Worm (Caenorhabditis elegans) whole organism, L3 larva: ENCODE results near the gene C07A12.18.
A peak's percentile ranks its signal among the peaks of the same experiment; 100 is the strongest.

Experiments used
- ZK546.5 ChIP-seq: sonication (generic microtip); optimal IDR thresholded peaks from 2 replicates; lab custom pipeline; 2017; ENCODE audit warnings: missing biosample characterization, missing genetic modification characterization
- aly-2 ChIP-seq: fragments of 150-350 bp; optimal IDR thresholded peaks from 2 replicates; lab custom pipeline; 2014; ENCODE audit warnings: missing biosample characterization, missing genetic modification characterization
- ama-1 ChIP-seq: fragments of 150-350 bp; optimal IDR thresholded peaks from 2 replicates; lab custom pipeline; 2018
- ceh-16 ChIP-seq: sonication (generic microtip); optimal IDR thresholded peaks from 2 replicates; lab custom pipeline; 2017; ENCODE audit warnings: missing biosample characterization, missing genetic modification characterization
- ceh-28 ChIP-seq: fragments of 150-350 bp; optimal IDR thresholded peaks from 2 replicates; lab custom pipeline; 2014; ENCODE audit warnings: missing biosample characterization, missing genetic modification reagents, missing genetic modification characterization
- ceh-82 ChIP-seq: fragments of 150-350 bp; optimal IDR thresholded peaks from 2 replicates; lab custom pipeline; 2014; ENCODE audit warnings: missing biosample characterization, missing genetic modification characterization
- ceh-9 ChIP-seq: sonication (generic microtip); optimal IDR thresholded peaks from 2 replicates; lab custom pipeline; 2018; ENCODE audit warnings: missing biosample characterization, missing genetic modification characterization
- daf-12 ChIP-seq: fragments of 150-350 bp; optimal IDR thresholded peaks from 2 replicates; lab custom pipeline; 2014; ENCODE audit warnings: missing biosample characterization, missing genetic modification reagents, missing genetic modification characterization
- egl-27 ChIP-seq: sonication (generic microtip); optimal IDR thresholded peaks from 4 replicates; lab custom pipeline; 2017; ENCODE audit warnings: missing biosample characterization, missing genetic modification reagents, missing genetic modification characterization
- elt-1 ChIP-seq: fragments of 150-350 bp; optimal IDR thresholded peaks from 2 replicates; lab custom pipeline; 2014; ENCODE audit warnings: missing biosample characterization, missing genetic modification characterization
- elt-2 ChIP-seq: sonication (generic microtip); optimal IDR thresholded peaks from 2 replicates; lab custom pipeline; 2016; ENCODE audit warnings: missing genetic modification reagents, mild to moderate bottlenecking, missing genetic modification characterization, missing compliant biosample characterization
- elt-3 ChIP-seq, 3 experiments: fragments of 150-350 bp in 1 of 3; sonication (generic microtip) in 2 of 3; optimal IDR thresholded peaks; 2 replicates in 2 of 3; 4 replicates in 1 of 3; lab custom pipeline; 2014 to 2017; ENCODE audit warnings: missing biosample characterization in 3 of 3, missing genetic modification characterization in 3 of 3
- eor-1 ChIP-seq, 2 experiments: fragments of 150-350 bp; optimal IDR thresholded peaks; 2 replicates each; lab custom pipeline; 2014 to 2018; ENCODE audit warnings: missing biosample characterization in 2 of 2, missing genetic modification characterization in 2 of 2
- fkh-10 ChIP-seq: sonication (generic microtip); optimal IDR thresholded peaks from 2 replicates; lab custom pipeline; 2017; ENCODE audit warnings: missing biosample characterization, missing genetic modification reagents, missing genetic modification characterization
- fos-1 ChIP-seq: fragments of 150-350 bp; optimal IDR thresholded peaks from 2 replicates; lab custom pipeline; 2014; ENCODE audit warnings: missing biosample characterization, missing genetic modification characterization
- hmg-11 ChIP-seq: sonication (generic microtip); optimal IDR thresholded peaks from 2 replicates; lab custom pipeline; 2016; ENCODE audit warnings: missing genetic modification characterization, missing compliant biosample characterization
- jun-1 ChIP-seq: fragments of 150-350 bp; optimal IDR thresholded peaks from 2 replicates; lab custom pipeline; 2014; ENCODE audit warnings: missing biosample characterization, missing genetic modification reagents, missing genetic modification characterization
- lin-15B ChIP-seq: fragments of 150-350 bp; optimal IDR thresholded peaks from 2 replicates; lab custom pipeline; 2014; ENCODE audit warnings: missing biosample characterization, missing genetic modification characterization
- lin-39 ChIP-seq: fragments of 150-350 bp; optimal IDR thresholded peaks from 2 replicates; lab custom pipeline; 2018; ENCODE audit warnings: missing biosample characterization, missing genetic modification reagents, missing genetic modification characterization
- lsy-12 ChIP-seq: sonication (generic microtip); optimal IDR thresholded peaks from 2 replicates; lab custom pipeline; 2016; ENCODE audit warnings: mild to moderate bottlenecking, missing genetic modification characterization, missing compliant biosample characterization
- mml-1 ChIP-seq: fragments of 150-350 bp; sonication (generic microtip); optimal IDR thresholded peaks from 3 replicates; lab custom pipeline; 2014; ENCODE audit warnings: missing biosample characterization, missing genetic modification characterization
- nfya-1 ChIP-seq: sonication (generic microtip); optimal IDR thresholded peaks from 2 replicates; lab custom pipeline; 2017; ENCODE audit warnings: missing genetic modification characterization, mild to moderate bottlenecking, missing compliant biosample characterization, antibody characterized with exemption, moderate library complexity; ENCODE audit not compliant: insufficient read depth
- nhr-11 ChIP-seq: fragments of 150-350 bp; optimal IDR thresholded peaks from 2 replicates; lab custom pipeline; 2014; ENCODE audit warnings: missing biosample characterization, missing genetic modification characterization
- nhr-12 ChIP-seq: fragments of 150-350 bp; optimal IDR thresholded peaks from 2 replicates; lab custom pipeline; 2014; ENCODE audit warnings: missing biosample characterization, missing genetic modification characterization
- nhr-23 ChIP-seq: fragments of 150-350 bp; optimal IDR thresholded peaks from 2 replicates; lab custom pipeline; 2014; ENCODE audit warnings: missing biosample characterization, missing genetic modification reagents, missing genetic modification characterization
- nhr-237 ChIP-seq: fragments of 150-350 bp; optimal IDR thresholded peaks from 2 replicates; lab custom pipeline; 2014; ENCODE audit warnings: missing biosample characterization, missing genetic modification characterization
- nhr-25 ChIP-seq: sonication (generic microtip); optimal IDR thresholded peaks from 2 replicates; lab custom pipeline; 2017; ENCODE audit warnings: missing biosample characterization, missing genetic modification characterization
- nhr-43 ChIP-seq: sonication (generic microtip); optimal IDR thresholded peaks from 2 replicates; lab custom pipeline; 2016; ENCODE audit warnings: mild to moderate bottlenecking, missing genetic modification characterization, missing compliant biosample characterization; ENCODE audit not compliant: poor library complexity, severe bottlenecking
- nhr-67 ChIP-seq: fragments of 150-350 bp; optimal IDR thresholded peaks from 2 replicates; lab custom pipeline; 2014; ENCODE audit warnings: missing biosample characterization, missing genetic modification characterization
- nhr-76 ChIP-seq: fragments of 150-350 bp; sonication (generic microtip); optimal IDR thresholded peaks from 5 replicates; lab custom pipeline; 2014; ENCODE audit warnings: missing biosample characterization, missing genetic modification characterization
- nhr-77 ChIP-seq: fragments of 150-350 bp; optimal IDR thresholded peaks from 2 replicates; lab custom pipeline; 2014; ENCODE audit warnings: missing biosample characterization, missing genetic modification characterization
- pha-4 ChIP-seq: fragments of 150-350 bp; optimal IDR thresholded peaks from 2 replicates; lab custom pipeline; 2014; ENCODE audit warnings: missing biosample characterization, missing genetic modification reagents, missing genetic modification characterization
- pqm-1 ChIP-seq: fragments of 150-350 bp; optimal IDR thresholded peaks from 2 replicates; lab custom pipeline; 2017; ENCODE audit warnings: missing biosample characterization, missing genetic modification characterization, inconsistent platforms
- sea-2 ChIP-seq: fragments of 150-350 bp; sonication (generic microtip); optimal IDR thresholded peaks from 4 replicates; lab custom pipeline; 2014; ENCODE audit warnings: missing biosample characterization, missing genetic modification reagents, missing genetic modification characterization
- skn-1 ChIP-seq: fragments of 150-350 bp; optimal IDR thresholded peaks from 2 replicates; lab custom pipeline; 2014; ENCODE audit warnings: missing biosample characterization, missing genetic modification characterization
- unc-39 ChIP-seq: sonication (generic microtip); optimal IDR thresholded peaks from 4 replicates; lab custom pipeline; 2017; ENCODE audit warnings: missing biosample characterization, missing genetic modification characterization
- unc-62 ChIP-seq: fragments of 150-350 bp; sonication (generic microtip); optimal IDR thresholded peaks from 4 replicates; lab custom pipeline; 2014; ENCODE audit warnings: missing biosample characterization, missing genetic modification reagents, missing genetic modification characterization
- zag-1 ChIP-seq: fragments of 150-350 bp; optimal IDR thresholded peaks from 2 replicates; lab custom pipeline; 2014; ENCODE audit warnings: missing biosample characterization, missing genetic modification characterization
- ztf-11 ChIP-seq: fragments of 150-350 bp; optimal IDR thresholded peaks from 2 replicates; lab custom pipeline; 2014; ENCODE audit warnings: missing biosample characterization, missing genetic modification characterization
- ztf-4 ChIP-seq: fragments of 150-350 bp; optimal IDR thresholded peaks from 2 replicates; lab custom pipeline; 2014; ENCODE audit warnings: missing biosample characterization, missing genetic modification characterization

Gene C07A12.18

DNA sequence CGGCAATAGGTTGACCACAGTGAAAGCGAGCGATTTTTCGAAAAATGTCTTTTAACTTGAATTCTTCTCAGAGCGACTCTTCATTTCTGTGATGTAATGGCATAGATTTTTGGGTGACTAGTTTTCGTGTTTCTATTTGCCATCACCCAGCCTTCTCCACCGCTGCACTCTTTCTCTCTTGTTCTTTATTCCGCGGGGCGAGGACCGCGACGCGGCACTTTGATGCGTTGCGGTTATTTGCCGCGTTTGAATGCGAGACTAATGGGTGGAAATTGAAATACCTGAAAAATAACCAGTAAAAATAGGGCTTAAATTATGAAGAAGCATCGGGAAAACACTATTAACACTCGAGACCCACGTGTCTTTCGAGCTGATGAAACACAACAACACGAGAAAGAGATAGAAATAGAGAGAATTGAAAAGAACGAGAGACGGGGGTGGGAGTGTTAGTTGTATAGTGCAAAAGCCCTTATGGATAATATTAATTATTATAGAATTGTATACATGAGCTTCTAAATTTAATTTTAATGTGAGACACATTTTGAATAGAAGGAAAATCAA is 45.5 kb downstream of the C07A12.18 start, which contains the start of gene dgk-2:
TSS of gene dgk-2 (minus strand) at position 281 of the 561 bp plus-strand sequence.
- peak; percentile 61 for TF ChIP-seq pha-4
- peak; percentile 65 for TF ChIP-seq hmg-11 (tag; lab: Kevin White, UChicago)
- TF ChIP-seq nhr-23 (tag; lab: Kevin White, UChicago) = no peak
- no peak for TF ChIP-seq fkh-10 (GFP tag; lab: Kevin White, UChicago)
- TF ChIP-seq egl-27 (tag; lab: Kevin White, UChicago) = no peak
- TF ChIP-seq unc-39 (tag; lab: Kevin White, UChicago) = no peak
- peak; percentile 32 for TF ChIP-seq nfya-1 (tag; lab: Kevin White, UChicago)
- no peak for TF ChIP-seq skn-1 (tag; lab: Kevin White, UChicago)
- no peak for TF ChIP-seq ztf-11 (tag; lab: Kevin White, UChicago)
- peak; percentile 35 for TF ChIP-seq ama-1 (lab: Kevin White, UChicago)

- TF ChIP-seq pha-4 (peak; percentile 50), fos-1 (tag; lab: Kevin White, UChicago) (no peak)
Observed at ce11 chrX:4503259-4503658, 46.4 kb downstream of the C07A12.18 start.

- TF ChIP-seq unc-39 (tag; lab: Kevin White, UChicago) (no peak), nhr-77 (tag; lab: Kevin White, UChicago) (no peak), aly-2 (tag; lab: Kevin White, UChicago) (no peak), elt-2 (peak; percentile 56), nhr-25 (tag; lab: Kevin White, UChicago) (no peak), elt-1 (no peak), lin-15B (no peak), zag-1 (tag; lab: Kevin White, UChicago) (no peak), pha-4 (peak; percentile 7), ama-1 (lab: Kevin White, UChicago) (no peak), ceh-82 (tag; lab: Kevin White, UChicago) (no peak), pqm-1 (tag; lab: Kevin White, UChicago) (no peak), fkh-10 (GFP tag; lab: Kevin White, UChicago) (no peak), ZK546.5 (tag; lab: Kevin White, UChicago) (no peak), nhr-11 (tag; lab: Kevin White, UChicago) (no peak)
- TF ChIP-seq, all 47 proteins: peak for 2
Observed at ce11 chrX:4502039-4502438, 47.7 kb downstream of the C07A12.18 start.

DNA sequence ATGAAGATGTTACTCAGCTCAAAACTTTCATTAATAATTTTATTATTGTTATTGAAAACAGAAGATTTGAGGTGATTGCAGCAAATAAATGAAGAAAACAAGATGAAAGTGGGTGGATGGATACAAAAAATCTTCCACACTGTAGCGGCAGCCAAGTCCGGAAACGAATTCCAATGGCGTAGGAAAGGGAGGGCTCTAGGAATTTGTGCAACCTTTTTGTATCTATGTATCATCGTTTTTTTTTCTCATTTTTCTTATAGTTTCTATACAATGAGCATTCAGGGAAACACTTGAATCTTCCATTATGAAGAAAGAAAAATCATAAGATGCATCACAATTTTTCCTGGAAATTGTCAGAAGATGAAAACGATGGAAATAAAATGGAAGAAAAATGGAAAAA is 49.2 kb downstream of the C07A12.18 start:
- no peak for TF ChIP-seq ceh-9
- no peak for TF ChIP-seq lsy-12 (tag; lab: Kevin White, UChicago)
- no peak for TF ChIP-seq unc-39 (tag; lab: Kevin White, UChicago)
- TF ChIP-seq egl-27 (tag; lab: Kevin White, UChicago) = no peak
- no peak for TF ChIP-seq nhr-11 (tag; lab: Kevin White, UChicago)
- no peak for TF ChIP-seq lin-15B
- TF ChIP-seq jun-1 (tag; lab: Kevin White, UChicago) = no peak
- no peak for TF ChIP-seq fkh-10 (GFP tag; lab: Kevin White, UChicago)
- TF ChIP-seq nhr-23 (tag; lab: Kevin White, UChicago) = no peak
- TF ChIP-seq pha-4 = no peak
- no peak for TF ChIP-seq ztf-4 (tag; lab: Kevin White, UChicago)
- no peak for TF ChIP-seq nhr-12
- TF ChIP-seq nhr-67 (tag; lab: Kevin White, UChicago) = no peak
- TF ChIP-seq nhr-77 (tag; lab: Kevin White, UChicago) = no peak
- TF ChIP-seq mml-1 = no peak
- TF ChIP-seq eor-1 (tag; optimal IDR thresholded peaks at IDR 0.05; lab: Kevin White, UChicago) = no peak
- TF ChIP-seq unc-62 (GFP tag; lab: Kevin White, UChicago) = no peak
- TF ChIP-seq sea-2 = no peak
- TF ChIP-seq daf-12 = no peak

DNA sequence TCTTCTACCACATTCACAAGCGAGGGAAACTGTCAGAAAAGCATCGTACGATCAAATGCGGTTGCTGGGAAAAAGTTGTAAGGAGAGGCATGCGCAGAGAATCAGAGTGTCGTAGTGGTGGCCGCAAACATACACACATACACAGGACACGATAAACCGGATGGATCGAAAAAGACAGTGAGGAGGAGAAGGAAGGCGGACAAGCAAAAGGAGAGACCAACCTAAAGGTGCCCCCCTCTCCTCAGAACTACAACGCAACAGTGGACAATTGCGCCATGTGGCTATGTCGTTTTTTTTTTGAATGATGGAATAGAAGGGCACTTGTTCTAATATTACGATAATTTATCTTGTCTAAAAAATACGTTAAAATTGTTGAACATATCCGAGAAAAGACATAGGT is 51.2 kb downstream of the C07A12.18 start:
- TF ChIP-seq pqm-1 (tag; lab: Kevin White, UChicago) = no peak
- TF ChIP-seq elt-1 = no peak
- TF ChIP-seq ceh-28 = no peak
- TF ChIP-seq nhr-76 (tag; lab: Kevin White, UChicago) = no peak
- no peak for TF ChIP-seq nfya-1 (tag; lab: Kevin White, UChicago)
- TF ChIP-seq unc-39 (tag; lab: Kevin White, UChicago) = no peak
- peak; percentile 29 for TF ChIP-seq nhr-23 (tag; lab: Kevin White, UChicago)
- TF ChIP-seq pha-4 = no peak
- TF ChIP-seq nhr-12 = no peak
- TF ChIP-seq elt-3 (tag; optimal IDR thresholded peaks at IDR 0.05; lab: Kevin White, UChicago) = no peak
- TF ChIP-seq nhr-237 (tag; lab: Kevin White, UChicago) = no peak
- TF ChIP-seq ceh-16 (tag; lab: Kevin White, UChicago) = no peak
- TF ChIP-seq nhr-25 (tag; lab: Kevin White, UChicago) = peak; percentile 12
- no peak for TF ChIP-seq lin-39
- no peak for TF ChIP-seq unc-62 (GFP tag; lab: Kevin White, UChicago)
- TF ChIP-seq nhr-43 = peak; percentile 12
- no peak for TF ChIP-seq jun-1 (tag; lab: Kevin White, UChicago)
- no peak for TF ChIP-seq sea-2
- TF ChIP-seq eor-1 (tag; optimal IDR thresholded peaks at IDR 0.05; lab: Kevin White, UChicago) = no peak
- TF ChIP-seq lsy-12 (tag; lab: Kevin White, UChicago) = no peak
- TF ChIP-seq ceh-9 = no peak
- no peak for TF ChIP-seq nhr-67 (tag; lab: Kevin White, UChicago)
